Fruit fly (Drosophila melanogaster): ENCODE measurements around the gene CG46339.

The CG46339 gene

DNA sequence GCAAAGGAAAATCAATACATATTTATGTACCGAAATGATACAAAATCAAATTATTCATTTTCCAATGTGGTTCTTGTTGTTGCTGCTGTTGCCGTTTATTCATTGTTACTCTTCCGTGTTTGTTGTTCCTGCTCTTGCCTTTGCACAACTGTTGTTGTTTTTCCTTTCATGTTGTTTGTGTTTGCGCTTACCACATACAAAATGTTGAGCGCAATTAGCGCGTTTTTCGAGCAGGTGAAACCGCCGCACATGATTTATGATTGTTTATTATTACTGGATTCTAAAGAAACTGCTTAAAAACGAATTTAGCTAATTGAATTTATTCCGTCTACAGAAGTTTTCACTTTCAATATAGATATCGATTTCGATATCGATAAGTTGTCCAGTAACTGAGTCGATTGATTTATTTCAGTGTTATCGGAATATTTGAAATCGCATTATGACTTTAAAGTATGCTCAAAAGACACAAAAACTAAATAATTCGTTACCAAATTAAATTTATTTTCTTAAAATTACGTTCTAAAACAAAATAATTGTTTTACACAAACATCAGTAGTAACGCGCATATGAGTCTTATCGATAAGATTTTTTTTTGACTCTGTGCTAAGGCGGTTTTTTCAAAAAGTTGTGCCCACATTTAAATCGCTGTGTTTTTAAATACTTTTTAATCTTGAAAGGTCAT is 49.0 kb downstream of the CG46339 start, which contains the start of gene Tsp97E (continued):
- peak; percentile 23 for TF ChIP-seq CG10431 (GFP tag; optimal IDR thresholded peaks at IDR 0.05)
- peak; percentile 40 for TF ChIP-seq CG12659 (GFP tag; optimal IDR thresholded peaks at IDR 0.05)
- TF ChIP-seq Eip74EF (GFP tag; optimal IDR thresholded peaks at IDR 0.05) = peak in 1 of 2 experiments; percentile 94
- 0 out of 2 replicates have a peak, but pooled peaks have one; percentile 14 for TF ChIP-seq Xrp1 (GFP tag; IDR thresholded peaks at IDR 0.05)
- TF ChIP-seq hkb (optimal IDR thresholded peaks at IDR 0.05) = no peak
- no peak for TF ChIP-seq hkb (GFP tag; IDR thresholded peaks at IDR 0.05)
- TF ChIP-seq mirr (GFP tag; optimal IDR thresholded peaks at IDR 0.05) = no peak
- TF ChIP-seq slbo (GFP tag; IDR thresholded peaks at IDR 0.05) = no peak
- TF ChIP-seq ato (GFP tag; IDR thresholded peaks at IDR 0.05; ENCODE audit: partially characterized antibody) = peak; percentile 47
- peak; percentile 46 for TF ChIP-seq CoRest (tag; optimal IDR thresholded peaks at IDR 0.05)
- TF ChIP-seq unc-4 (GFP tag; IDR thresholded peaks at IDR 0.05; ENCODE audit: partially characterized antibody) = peak; percentile 75
- peak; percentile 99 for TF ChIP-seq CG2116 (GFP tag; optimal IDR thresholded peaks at IDR 0.05)
- TF ChIP-seq nmo (GFP tag; optimal IDR thresholded peaks at IDR 0.05) = peak; percentile 45
- TF ChIP-seq CG32532 (GFP tag; IDR thresholded peaks at IDR 0.05) = no peak
- TF ChIP-seq sna (GFP tag; IDR thresholded peaks at IDR 0.05; ENCODE audit: partially characterized antibody) = peak; percentile 88
- peak; percentile 91 for TF ChIP-seq nerfin-2 (GFP tag; IDR thresholded peaks at IDR 0.05; ENCODE audit: partially characterized antibody)
- TF ChIP-seq tna (GFP tag; IDR thresholded peaks at IDR 0.05; ENCODE audit: partially characterized antibody) = peak; percentile 75
- 0 out of 2 replicates have a peak, but pooled peaks have one; percentile 21 for TF ChIP-seq CG31441 (GFP tag; IDR thresholded peaks at IDR 0.05)
- peak; percentile 30; the same call in 1 of the 2 replicates for TF ChIP-seq amos (GFP tag; IDR thresholded peaks at IDR 0.05; ENCODE audit: partially characterized antibody)
- peak; percentile 22 for TF ChIP-seq Med (GFP tag)
- peak; percentile 64 for TF ChIP-seq Ets97D (GFP tag; optimal IDR thresholded peaks at IDR 0.05)
- TF ChIP-seq exex (tag; optimal IDR thresholded peaks at IDR 0.05) = no peak
- TF ChIP-seq insv (GFP tag; optimal IDR thresholded peaks at IDR 0.05) = no peak
- peak; percentile 12 for TF ChIP-seq Max (GFP tag; optimal IDR thresholded peaks at IDR 0.05)
- peak; percentile 19 for TF ChIP-seq CG2678 (tag; optimal IDR thresholded peaks at IDR 0.05)
- peak; percentile 60 for TF ChIP-seq BEAF-32 (GFP tag; optimal IDR thresholded peaks at IDR 0.05)
- TF ChIP-seq CG15514 (GFP tag; optimal IDR thresholded peaks at IDR 0.05) = peak; percentile 87
- TF ChIP-seq Atf-2 (GFP tag; optimal IDR thresholded peaks at IDR 0.05) = no peak
- TF ChIP-seq CG17361 (GFP tag; IDR thresholded peaks at IDR 0.05) = peak; percentile 49; the same call in 2 of the 3 replicates
- TF ChIP-seq Ptx1 (GFP tag; IDR thresholded peaks at IDR 0.05) = no peak
- TF ChIP-seq CG2129 (GFP tag; IDR thresholded peaks at IDR 0.05; ENCODE audit: partially characterized antibody) = peak; percentile 48
- TF ChIP-seq bbx (GFP tag; IDR thresholded peaks at IDR 0.05; ENCODE audit: partially characterized antibody) = peak; percentile 75; the same call in 1 of the 2 replicates
- TF ChIP-seq sens (GFP tag) = peak; percentile 67
- TF ChIP-seq Fer1 (GFP tag; optimal IDR thresholded peaks at IDR 0.05) = peak; percentile 2
- peak; percentile 50 for TF ChIP-seq Vsx1 (GFP tag; optimal IDR thresholded peaks at IDR 0.05)
- TF ChIP-seq Dref (GFP tag; IDR thresholded peaks at IDR 0.05) = peak; percentile 85
- peak in 1 of 2 experiments; percentile 6 for TF ChIP-seq tll (GFP tag; optimal IDR thresholded peaks at IDR 0.05)
- peak; percentile 58 for TF ChIP-seq gfzf (GFP tag; optimal IDR thresholded peaks at IDR 0.05)
- peak; percentile 6 for TF ChIP-seq CG8281 (tag; optimal IDR thresholded peaks at IDR 0.05)
- TF ChIP-seq Opbp (GFP tag; IDR thresholded peaks at IDR 0.05; ENCODE audit: partially characterized antibody) = 0 out of 3 replicates have a peak, but pooled peaks have one; percentile 32
- TF ChIP-seq CG16813 (GFP tag; IDR thresholded peaks at IDR 0.05; ENCODE audit: partially characterized antibody) = peak; percentile 72
- TF ChIP-seq CG5180 (GFP tag; optimal IDR thresholded peaks at IDR 0.05) = no peak
- peak; percentile 53; the same call in 1 of the 2 replicates for TF ChIP-seq hbn (GFP tag; IDR thresholded peaks at IDR 0.05; ENCODE audit: partially characterized antibody)
- TF ChIP-seq CG11560 (tag; IDR thresholded peaks at IDR 0.05) = no peak
- TF ChIP-seq knrl (GFP tag; IDR thresholded peaks at IDR 0.05; ENCODE audit: partially characterized antibody) = peak; percentile 61
- TF ChIP-seq grau (tag; optimal IDR thresholded peaks at IDR 0.05) = peak; percentile 16
